Worm (Caenorhabditis elegans) whole organism, young adult: ENCODE data around the gene Y32B12C.1.

ENCODE experiments used
- C06A6.2 ChIP-seq: fragments of 200-800 bp; sonication (Bioruptor generic); conservative IDR thresholded peaks from 2 replicates; pipeline ENCODE4 v1.3.6; 2022; ENCODE audit warnings: missing genetic modification characterization, missing compliant biosample characterization
- ama-1 ChIP-seq, 3 experiments: fragments of 150-350 bp in 1 of 3; sonication (generic microtip) in 2 of 3; optimal IDR thresholded peaks; 2 replicates each; lab custom pipeline; 2014 to 2018; ENCODE audit warnings: missing biosample characterization in 2 of 3, missing genetic modification characterization in 2 of 3, missing genetic modification reagents in 2 of 3
- ceh-27 ChIP-seq: fragments of 200-800 bp; sonication (Bioruptor generic); optimal IDR thresholded peaks from 2 replicates; lab custom pipeline; 2018; ENCODE audit warnings: mild to moderate bottlenecking, missing genetic modification characterization, moderate library complexity, missing compliant biosample characterization
- dpff-1 ChIP-seq: sonication (generic microtip); optimal IDR thresholded peaks from 2 replicates; lab custom pipeline; 2017; ENCODE audit warnings: mild to moderate bottlenecking, missing genetic modification characterization, missing compliant biosample characterization
- dpl-1 ChIP-seq: fragments of 150-350 bp; optimal IDR thresholded peaks from 2 replicates; lab custom pipeline; 2014; ENCODE audit warnings: missing biosample characterization, missing genetic modification reagents, missing genetic modification characterization
- hmg-20 ChIP-seq: fragments of 200-800 bp; sonication (Bioruptor generic); IDR thresholded peaks from 2 replicates; pipeline ENCODE4 v1.3.6; 2022; ENCODE audit warnings: missing genetic modification reagents, missing genetic modification characterization, missing compliant biosample characterization
- lag-1 ChIP-seq: fragments of 200-800 bp; sonication (Bioruptor generic); IDR thresholded peaks from 2 replicates; pipeline ENCODE4 v1.3.6; 2022; ENCODE audit warnings: missing genetic modification reagents, missing genetic modification characterization, missing compliant biosample characterization
- lsl-1 ChIP-seq: fragments of 200-800 bp; sonication (Bioruptor generic); optimal IDR thresholded peaks from 2 replicates; lab custom pipeline; 2018; ENCODE audit warnings: mild to moderate bottlenecking, missing genetic modification characterization, moderate library complexity, missing compliant biosample characterization
- ztf-6 ChIP-seq: fragments of 200-800 bp; sonication (Bioruptor generic); IDR thresholded peaks from 2 replicates; pipeline ENCODE4 v1.3.6; 2022; ENCODE audit warnings: missing genetic modification reagents, missing genetic modification characterization, missing compliant biosample characterization

DNA sequence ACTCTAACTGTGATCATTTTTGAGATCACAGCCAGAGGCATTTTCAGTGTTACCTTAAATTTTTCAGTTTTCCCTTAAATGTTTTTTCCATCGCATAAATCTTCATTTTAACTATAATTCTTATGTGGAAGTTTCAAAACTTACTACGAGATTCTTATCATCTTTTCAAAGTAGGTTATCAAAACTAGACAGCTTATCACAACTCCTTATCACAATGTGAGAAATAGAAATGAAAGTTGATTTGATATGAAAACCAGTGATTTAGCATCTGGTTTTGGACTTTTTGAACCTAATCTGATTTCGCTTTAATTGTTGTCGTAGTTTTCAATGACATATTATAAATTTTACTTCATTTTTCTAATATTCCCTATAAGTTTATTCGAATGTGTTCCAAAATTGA lies 29.5 kb downstream of the Y32B12C.1 start, which contains the start of gene mltn-11:
- no peak for TF ChIP-seq lag-1 (GFP tag; lab: Robert Waterston, UW)
- TF ChIP-seq C06A6.2 = no peak
- TF ChIP-seq dpff-1 (tag; lab: Kevin White, UChicago) = no peak
- TF ChIP-seq lsl-1 (GFP tag; lab: Kevin White, UChicago) = no peak
- no peak for TF ChIP-seq hmg-20
- no peak for TF ChIP-seq dpl-1
- no peak for TF ChIP-seq ama-1 (optimal IDR thresholded peaks at IDR 0.05; lab: Kevin White, UChicago)
- TF ChIP-seq ama-1 (GFP tag; optimal IDR thresholded peaks at IDR 0.05; lab: Kevin White, UChicago) = no peak
- no peak for TF ChIP-seq ztf-6 (GFP tag; lab: Robert Waterston, UW)
- no peak for TF ChIP-seq ceh-27 (GFP tag; lab: Kevin White, UChicago)
